Fruit fly (Drosophila melanogaster) whole organism, embryonic: ENCODE measurements around the gene CG14965.

ENCODE experiments used
- BtbVII ChIP-seq: fragments of 200-800 bp; sonication (Bioruptor generic); optimal IDR thresholded peaks from 3 replicates; lab custom pipeline; 2017; ENCODE audit warnings: missing biosample characterization, mild to moderate bottlenecking, missing genetic modification characterization
- CG10321 ChIP-seq: fragments of 200-800 bp; sonication (Bioruptor generic); IDR thresholded peaks from 2 replicates; pipeline ENCODE4 v1.3.6; 2022; ENCODE audit warnings: missing biosample characterization, missing genetic modification characterization
- CG10462 ChIP-seq: fragments of 200-800 bp; sonication (Bioruptor generic); optimal IDR thresholded peaks from 2 replicates; lab custom pipeline; 2016; ENCODE audit warnings: missing biosample characterization, missing genetic modification characterization
- CG11398 ChIP-seq: fragments of 200-800 bp; sonication (Bioruptor generic); optimal IDR thresholded peaks from 2 replicates; lab custom pipeline; 2016; ENCODE audit warnings: missing biosample characterization, missing genetic modification characterization
- CG11456 ChIP-seq: fragments of 200-800 bp; sonication (Bioruptor generic); IDR thresholded peaks from 3 replicates; pipeline ENCODE4 v1.3.6; 2022; ENCODE audit warnings: missing biosample characterization, missing genetic modification characterization
- CG13287 ChIP-seq: fragments of 200-800 bp; sonication (Bioruptor generic); IDR thresholded peaks from 2 replicates; pipeline ENCODE4 v1.3.6; 2022; ENCODE audit warnings: missing biosample characterization, missing genetic modification characterization; ENCODE audit not compliant: partially characterized antibody
- CG1529 ChIP-seq: fragments of 200-800 bp; sonication (Bioruptor generic); optimal IDR thresholded peaks from 3 replicates; lab custom pipeline; 2018; ENCODE audit warnings: missing biosample characterization, missing genetic modification characterization
- CG1602 ChIP-seq: fragments of 200-800 bp; sonication (Bioruptor generic); optimal IDR thresholded peaks from 3 replicates; lab custom pipeline; 2016; ENCODE audit warnings: missing biosample characterization, missing genetic modification characterization
- CG17186 ChIP-seq: fragments of 200-800 bp; sonication (Bioruptor generic); optimal IDR thresholded peaks from 3 replicates; lab custom pipeline; 2017; ENCODE audit warnings: missing biosample characterization, missing genetic modification reagents, missing genetic modification characterization
- CG18011 ChIP-seq: fragments of 200-800 bp; sonication (Bioruptor generic); optimal IDR thresholded peaks from 2 replicates; lab custom pipeline; 2017; ENCODE audit warnings: missing biosample characterization, missing genetic modification characterization, mild to moderate bottlenecking, moderate library complexity, missing genotype
- CG18764 ChIP-seq: fragments of 200-800 bp; sonication (Bioruptor generic); optimal IDR thresholded peaks from 3 replicates; lab custom pipeline; 2016; ENCODE audit warnings: missing biosample characterization, missing genetic modification characterization
- CG30403 ChIP-seq: fragments of 200-800 bp; sonication (Bioruptor generic); optimal IDR thresholded peaks from 3 replicates; lab custom pipeline; 2016; ENCODE audit warnings: missing biosample characterization, missing genetic modification characterization
- CG3995 ChIP-seq: fragments of 200-800 bp; sonication (Bioruptor generic); optimal IDR thresholded peaks from 3 replicates; lab custom pipeline; 2016; ENCODE audit warnings: missing biosample characterization, missing genetic modification characterization
- CG4328 ChIP-seq: fragments of 200-800 bp; sonication (Bioruptor generic); optimal IDR thresholded peaks from 3 replicates; lab custom pipeline; 2017; ENCODE audit warnings: missing biosample characterization, missing genetic modification reagents, missing genetic modification characterization
- CG4424 ChIP-seq: fragments of 200-800 bp; sonication (Bioruptor generic); optimal IDR thresholded peaks from 3 replicates; lab custom pipeline; 2016; ENCODE audit warnings: missing biosample characterization, missing genetic modification characterization
- CG6654 ChIP-seq: fragments of 200-800 bp; sonication (Bioruptor generic); optimal IDR thresholded peaks from 2 replicates; lab custom pipeline; 2017; ENCODE audit warnings: missing biosample characterization, mild to moderate bottlenecking, missing genetic modification characterization
- CG6765 ChIP-seq: fragments of 200-800 bp; sonication (Bioruptor generic); optimal IDR thresholded peaks from 3 replicates; lab custom pipeline; 2017; ENCODE audit warnings: missing biosample characterization, mild to moderate bottlenecking, missing genetic modification characterization
- CG6813 ChIP-seq: fragments of 200-800 bp; sonication (Bioruptor generic); optimal IDR thresholded peaks from 2 replicates; lab custom pipeline; 2017; ENCODE audit warnings: missing biosample characterization, missing genetic modification characterization, mild to moderate bottlenecking, moderate library complexity, missing genetic modification reagents
- CG8478 ChIP-seq: fragments of >200 bp; optimal IDR thresholded peaks from 2 replicates; lab custom pipeline; 2018
- CG9437 ChIP-seq: fragments of 200-800 bp; sonication (Bioruptor generic); optimal IDR thresholded peaks from 2 replicates; lab custom pipeline; 2018; ENCODE audit warnings: missing biosample characterization, mild to moderate bottlenecking, missing genetic modification characterization
- CG9609 ChIP-seq: fragments of 200-800 bp; sonication (Bioruptor generic); optimal IDR thresholded peaks from 3 replicates; lab custom pipeline; 2016; ENCODE audit warnings: missing biosample characterization, missing genetic modification characterization
- CTCF ChIP-seq: fragments of 200-800 bp; sonication (Bioruptor generic); optimal IDR thresholded peaks from 2 replicates; lab custom pipeline; 2017; ENCODE audit warnings: missing biosample characterization, mild to moderate bottlenecking, missing genetic modification characterization, moderate library complexity
- Camta ChIP-seq: fragments of 200-800 bp; sonication (Bioruptor generic); optimal IDR thresholded peaks from 2 replicates; lab custom pipeline; 2016; ENCODE audit warnings: missing biosample characterization, missing genetic modification characterization
- Dip3 ChIP-seq: fragments of 200-800 bp; sonication (Bioruptor generic); optimal IDR thresholded peaks from 3 replicates; lab custom pipeline; 2016; ENCODE audit warnings: missing biosample characterization, missing genetic modification characterization
- Doc2 ChIP-seq: fragments of 200-800 bp; sonication (Bioruptor generic); IDR thresholded peaks from 2 replicates; pipeline ENCODE4 v1.3.6; 2022; ENCODE audit warnings: missing biosample characterization, missing genetic modification characterization
- Dp ChIP-seq: fragments of 200-800 bp; sonication (Bioruptor generic); optimal IDR thresholded peaks from 2 replicates; lab custom pipeline; 2018; ENCODE audit warnings: missing biosample characterization, mild to moderate bottlenecking, missing genetic modification characterization, moderate library complexity
- E2f2 ChIP-seq: fragments of 200-800 bp; sonication (Bioruptor generic); IDR thresholded peaks from 2 replicates; pipeline ENCODE4 v1.3.6; 2022; ENCODE audit warnings: missing biosample characterization, missing genetic modification characterization
- HmgD ChIP-seq: fragments of 200-800 bp; sonication (Bioruptor generic); optimal IDR thresholded peaks from 3 replicates; lab custom pipeline; 2016; ENCODE audit warnings: missing biosample characterization, missing genetic modification characterization
- Hr3 ChIP-seq: fragments of 200-800 bp; sonication (Bioruptor generic); optimal IDR thresholded peaks from 3 replicates; lab custom pipeline; 2016; ENCODE audit warnings: missing biosample characterization, missing genetic modification characterization
- MBD-R2 ChIP-seq: fragments of 200-800 bp; sonication (Bioruptor generic); IDR thresholded peaks from 2 replicates; pipeline ENCODE4 v1.3.6; 2022; ENCODE audit warnings: missing biosample characterization, missing genetic modification characterization
- Nf-YA ChIP-seq: fragments of 200-800 bp; sonication (Bioruptor generic); IDR thresholded peaks from 2 replicates; pipeline ENCODE4 v1.3.6; 2022; ENCODE audit warnings: missing biosample characterization, missing genetic modification characterization
- Nf-YC ChIP-seq: fragments of 200-800 bp; optimal IDR thresholded peaks from 3 replicates; lab custom pipeline; 2019; ENCODE audit warnings: missing biosample characterization, mild to moderate bottlenecking, missing genetic modification characterization, moderate library complexity
- bcd ChIP-seq: fragments of 200-800 bp; sonication (Bioruptor generic); optimal IDR thresholded peaks from 2 replicates; lab custom pipeline; 2017; ENCODE audit warnings: missing biosample characterization, mild to moderate bottlenecking, missing genetic modification characterization
- bowl ChIP-seq: fragments of 200-800 bp; sonication (Bioruptor generic); IDR thresholded peaks from 2 replicates; pipeline ENCODE4 v1.3.6; 2022; ENCODE audit warnings: missing biosample characterization, missing genetic modification characterization
- cas ChIP-seq: fragments of 200-800 bp; sonication (Bioruptor generic); IDR thresholded peaks from 2 replicates; pipeline ENCODE4 v1.3.6; 2022; ENCODE audit warnings: missing biosample characterization, missing genetic modification characterization
- cato ChIP-seq: fragments of 200-800 bp; sonication (Bioruptor generic); optimal IDR thresholded peaks from 2 replicates; lab custom pipeline; 2016; ENCODE audit warnings: missing biosample characterization, missing genetic modification characterization, borderline replicate concordance
- chif ChIP-seq, 2 experiments: fragments of 200-800 bp; sonication (Bioruptor generic); optimal IDR thresholded peaks; 3 replicates each; lab custom pipeline; 2016; ENCODE audit warnings: missing biosample characterization in 2 of 2, missing genetic modification characterization in 2 of 2
- ci ChIP-seq: fragments of 200-800 bp; sonication (Bioruptor generic); IDR thresholded peaks from 3 replicates; pipeline ENCODE4 v1.3.6; 2022; ENCODE audit warnings: missing biosample characterization, missing genetic modification characterization
- dimm ChIP-seq: fragments of 200-800 bp; sonication (Bioruptor generic); IDR thresholded peaks from 2 replicates; pipeline ENCODE4 v1.3.6; 2022; ENCODE audit warnings: missing biosample characterization, missing genetic modification characterization
- dmrt99B ChIP-seq: fragments of 200-800 bp; sonication (Bioruptor generic); optimal IDR thresholded peaks from 2 replicates; lab custom pipeline; 2018; ENCODE audit warnings: missing biosample characterization, mild to moderate bottlenecking, missing genetic modification characterization, moderate library complexity
- fd64A ChIP-seq: fragments of 200-800 bp; sonication (Bioruptor generic); optimal IDR thresholded peaks from 3 replicates; lab custom pipeline; 2018; ENCODE audit warnings: missing biosample characterization, mild to moderate bottlenecking, missing genetic modification characterization
- gce ChIP-seq: fragments of 200-800 bp; sonication (Bioruptor generic); IDR thresholded peaks from 3 replicates; pipeline ENCODE4 v1.3.6; 2022; ENCODE audit warnings: missing biosample characterization, missing genetic modification characterization
- gt ChIP-seq: fragments of 200-800 bp; sonication (Bioruptor generic); IDR thresholded peaks from 2 replicates; pipeline ENCODE4 v1.3.6; 2022; ENCODE audit warnings: missing biosample characterization, missing genetic modification characterization
- lab ChIP-seq: fragments of 200-800 bp; sonication (Bioruptor generic); optimal IDR thresholded peaks from 3 replicates; lab custom pipeline; 2017; ENCODE audit warnings: missing biosample characterization, missing genetic modification characterization, mild to moderate bottlenecking, moderate library complexity, missing genetic modification reagents
- nau ChIP-seq: fragments of 200-800 bp; sonication (Bioruptor generic); optimal IDR thresholded peaks from 3 replicates; lab custom pipeline; 2017; ENCODE audit warnings: missing biosample characterization, mild to moderate bottlenecking, missing genetic modification characterization, missing genetic modification reagents
- peb ChIP-seq: fragments of 200-800 bp; sonication (Bioruptor generic); IDR thresholded peaks from 2 replicates; pipeline ENCODE4 v1.3.6; 2022; ENCODE audit warnings: missing biosample characterization, missing genetic modification characterization
- pfk ChIP-seq: fragments of 200-800 bp; sonication (Bioruptor generic); optimal IDR thresholded peaks from 2 replicates; lab custom pipeline; 2018; ENCODE audit warnings: missing biosample characterization, mild to moderate bottlenecking, missing genetic modification characterization, moderate library complexity
- rib ChIP-seq: fragments of 200-800 bp; sonication (Bioruptor generic); IDR thresholded peaks from 2 replicates; pipeline ENCODE4 v1.3.6; 2022; ENCODE audit warnings: missing biosample characterization, missing genetic modification characterization
- so ChIP-seq: fragments of 200-800 bp; sonication (Bioruptor generic); IDR thresholded peaks from 3 replicates; pipeline ENCODE4 v1.3.6; 2022; ENCODE audit warnings: missing biosample characterization, missing genetic modification characterization
- tap ChIP-seq: fragments of 200-800 bp; optimal IDR thresholded peaks from 3 replicates; lab custom pipeline; 2019; ENCODE audit warnings: missing biosample characterization, mild to moderate bottlenecking, missing genetic modification characterization, moderate library complexity
- tgo ChIP-seq: fragments of 200-800 bp; sonication (Bioruptor generic); IDR thresholded peaks from 3 replicates; pipeline ENCODE4 v1.3.6; 2022; ENCODE audit warnings: missing biosample characterization, missing genetic modification characterization
- unpg ChIP-seq: fragments of 200-800 bp; sonication (Bioruptor generic); optimal IDR thresholded peaks from 3 replicates; lab custom pipeline; 2018; ENCODE audit warnings: missing biosample characterization, mild to moderate bottlenecking, missing genetic modification characterization, moderate library complexity
- vfl ChIP-seq: fragments of 200-800 bp; sonication (Bioruptor generic); optimal IDR thresholded peaks from 2 replicates; lab custom pipeline; 2016; ENCODE audit warnings: missing biosample characterization, missing genetic modification characterization
- yki ChIP-seq: fragments of >200 bp; optimal IDR thresholded peaks from 3 replicates; lab custom pipeline; 2018
- zfh2 ChIP-seq: fragments of 200-800 bp; sonication (Bioruptor generic); optimal IDR thresholded peaks from 2 replicates; lab custom pipeline; 2016; ENCODE audit warnings: missing biosample characterization, missing genetic modification characterization

The CG14965 gene

dm6 chr3L:3194059-3194458 lies 1.8 kb upstream of the CG14965 start (continued):
- peak; percentile 90 for TF ChIP-seq rib (GFP tag; lab: Robert Waterston, UW)
- peak; percentile 2 for TF ChIP-seq pfk (GFP tag; lab: Kevin White, UChicago)
- TF ChIP-seq CG1602, result peak; percentile 86
- TF ChIP-seq vfl (GFP tag; lab: Kevin White, UChicago), result peak; percentile 41
- TF ChIP-seq gt, result peak; percentile 78
- TF ChIP-seq Camta, result peak; percentile 32
- peak; percentile 88 for TF ChIP-seq CG1529 (GFP tag; lab: Kevin White, UChicago)
- TF ChIP-seq CG6654 (GFP tag; lab: Kevin White, UChicago), result peak; percentile 75
- TF ChIP-seq CG4424 (GFP tag; lab: Kevin White, UChicago), result peak; percentile 88
- peak; percentile 83; the same call in 1 of the 2 replicates for TF ChIP-seq bowl (GFP tag; lab: Robert Waterston, UW)
- TF ChIP-seq dimm (GFP tag; lab: Robert Waterston, UW), result peak; percentile 87
- peak; percentile 86 for TF ChIP-seq CG6765 (GFP tag; lab: Kevin White, UChicago)
- peak; percentile 93 for TF ChIP-seq so (GFP tag; lab: Robert Waterston, UW)
- TF ChIP-seq unpg, result peak; percentile 95
- TF ChIP-seq CG8478 (lab: Kevin White, UChicago), result no peak
- peak; percentile 92 for TF ChIP-seq tap
- TF ChIP-seq Dp, result no peak
- TF ChIP-seq E2f2, result peak; percentile 72
- TF ChIP-seq Dip3 (GFP tag; lab: Kevin White, UChicago), result peak; percentile 61
- peak; percentile 80 for TF ChIP-seq Nf-YC
- TF ChIP-seq ci, result peak; percentile 97
- peak; percentile 89 for TF ChIP-seq Hr3
- peak; percentile 80 for TF ChIP-seq CG10462 (GFP tag; lab: Kevin White, UChicago)
- TF ChIP-seq gce (GFP tag; lab: Robert Waterston, UW), result peak; percentile 86
- TF ChIP-seq CG3995, result peak; percentile 36
- peak; percentile 82 for TF ChIP-seq cas (GFP tag; lab: Robert Waterston, UW)
- TF ChIP-seq fd64A, result peak; percentile 86
- TF ChIP-seq Nf-YA (GFP tag; lab: Robert Waterston, UW), result peak; percentile 88

DNA sequence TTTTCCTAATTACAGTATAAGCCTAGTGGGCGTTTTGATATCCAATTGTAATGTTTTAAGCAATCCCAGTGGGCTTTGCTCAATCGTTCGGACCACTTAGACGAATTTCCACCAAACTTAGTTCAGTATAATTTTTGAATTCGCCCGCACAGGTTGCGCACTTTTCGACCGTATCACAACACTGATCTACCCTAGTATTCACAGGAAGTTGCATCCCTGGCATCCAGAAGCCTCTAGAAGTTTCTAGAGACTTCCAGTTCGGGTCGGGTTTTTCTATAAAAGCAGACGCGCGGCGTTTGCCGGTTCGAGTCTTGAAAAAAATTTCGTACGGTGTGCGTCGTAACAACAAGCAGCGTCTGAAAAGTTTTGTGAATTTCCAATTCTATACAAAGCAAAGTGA lies 621 bp upstream of the CG14965 start, which contains the start of gene Hsp83:
Gene Hsp83, plus strand, starts transcription at position 58 of the 400 bp plus-strand sequence.
- TF ChIP-seq CG13287 (no peak), CG10321 (GFP tag; lab: Robert Waterston, UW) (peak; percentile 77), CG9437 (GFP tag; lab: Kevin White, UChicago) (peak; percentile 91), Doc2 (0 out of 2 replicates have a peak, but pooled peaks have one; percentile 33), CG9609 (GFP tag; lab: Kevin White, UChicago) (peak; percentile 88), CG4328 (peak; percentile 99), peb (GFP tag; lab: Robert Waterston, UW) (0 out of 2 replicates have a peak, but pooled peaks have one; percentile 62), BtbVII (peak; percentile 99), nau (peak; percentile 99), zfh2 (GFP tag; lab: Kevin White, UChicago) (peak; percentile 81), tgo (GFP tag; lab: Robert Waterston, UW) (peak; percentile 85), CG17186 (GFP tag; lab: Kevin White, UChicago) (peak; percentile 96), HmgD (GFP tag; lab: Kevin White, UChicago) (peak; percentile 70), CTCF (peak; percentile 80), bcd (GFP tag; lab: Kevin White, UChicago) (peak; percentile 96), CG6813 (GFP tag; lab: Kevin White, UChicago) (peak; percentile 100), MBD-R2 (GFP tag; lab: Robert Waterston, UW) (peak; percentile 55; the same call in 1 of the 2 replicates), cato (peak; percentile 66), lab (GFP tag; lab: Kevin White, UChicago) (peak; percentile 100), yki (lab: Kevin White, UChicago) (no peak), CG11456 (GFP tag; lab: Robert Waterston, UW) (peak; percentile 96), CG11398 (GFP tag; lab: Kevin White, UChicago) (peak; percentile 95), CG18011 (GFP tag; lab: Kevin White, UChicago) (peak; percentile 90), chif (GFP tag; optimal IDR thresholded peaks at IDR 0.05; lab: Kevin White, UChicago) (peak; percentile 81 to 91), CG30403 (peak; percentile 82), CG18764 (peak; percentile 93), dmrt99B (tag; lab: Kevin White, UChicago) (peak; percentile 88)
